Worm (Caenorhabditis elegans) whole organism, L3 larva: Measurements from ENCODE around the gene rha-1.
A peak's percentile ranks its signal among the peaks of the same experiment; 100 is the strongest.

Source experiments
- R02D3.7 ChIP-seq: fragments of 150-350 bp; optimal IDR thresholded peaks from 2 replicates; lab custom pipeline; 2014; ENCODE audit warnings: missing biosample characterization, missing genetic modification characterization
- ceh-16 ChIP-seq: sonication (generic microtip); optimal IDR thresholded peaks from 2 replicates; lab custom pipeline; 2017; ENCODE audit warnings: missing biosample characterization, missing genetic modification characterization
- ceh-28 ChIP-seq: fragments of 150-350 bp; optimal IDR thresholded peaks from 2 replicates; lab custom pipeline; 2014; ENCODE audit warnings: missing biosample characterization, missing genetic modification reagents, missing genetic modification characterization
- ceh-82 ChIP-seq: fragments of 150-350 bp; optimal IDR thresholded peaks from 2 replicates; lab custom pipeline; 2014; ENCODE audit warnings: missing biosample characterization, missing genetic modification characterization
- ceh-9 ChIP-seq: sonication (generic microtip); optimal IDR thresholded peaks from 2 replicates; lab custom pipeline; 2018; ENCODE audit warnings: missing biosample characterization, missing genetic modification characterization
- daf-12 ChIP-seq: fragments of 150-350 bp; optimal IDR thresholded peaks from 2 replicates; lab custom pipeline; 2014; ENCODE audit warnings: missing biosample characterization, missing genetic modification reagents, missing genetic modification characterization
- egl-27 ChIP-seq: sonication (generic microtip); optimal IDR thresholded peaks from 4 replicates; lab custom pipeline; 2017; ENCODE audit warnings: missing biosample characterization, missing genetic modification reagents, missing genetic modification characterization
- elt-1 ChIP-seq: fragments of 150-350 bp; optimal IDR thresholded peaks from 2 replicates; lab custom pipeline; 2014; ENCODE audit warnings: missing biosample characterization, missing genetic modification characterization
- elt-2 ChIP-seq: sonication (generic microtip); optimal IDR thresholded peaks from 2 replicates; lab custom pipeline; 2016; ENCODE audit warnings: missing genetic modification reagents, mild to moderate bottlenecking, missing genetic modification characterization, missing compliant biosample characterization
- elt-3 ChIP-seq, 3 experiments: fragments of 150-350 bp in 1 of 3; sonication (generic microtip) in 2 of 3; optimal IDR thresholded peaks; 2 replicates in 2 of 3; 4 replicates in 1 of 3; lab custom pipeline; 2014 to 2017; ENCODE audit warnings: missing biosample characterization in 3 of 3, missing genetic modification characterization in 3 of 3
- eor-1 ChIP-seq, 2 experiments: fragments of 150-350 bp; optimal IDR thresholded peaks; 2 replicates each; lab custom pipeline; 2014 to 2018; ENCODE audit warnings: missing biosample characterization in 2 of 2, missing genetic modification characterization in 2 of 2
- fkh-10 ChIP-seq: sonication (generic microtip); optimal IDR thresholded peaks from 2 replicates; lab custom pipeline; 2017; ENCODE audit warnings: missing biosample characterization, missing genetic modification reagents, missing genetic modification characterization
- fkh-2 ChIP-seq: fragments of 150-350 bp; optimal IDR thresholded peaks from 2 replicates; lab custom pipeline; 2014; ENCODE audit warnings: missing biosample characterization, missing genetic modification reagents, missing genetic modification characterization
- hmg-11 ChIP-seq: sonication (generic microtip); optimal IDR thresholded peaks from 2 replicates; lab custom pipeline; 2016; ENCODE audit warnings: missing genetic modification characterization, missing compliant biosample characterization
- jun-1 ChIP-seq: fragments of 150-350 bp; optimal IDR thresholded peaks from 2 replicates; lab custom pipeline; 2014; ENCODE audit warnings: missing biosample characterization, missing genetic modification reagents, missing genetic modification characterization
- lin-15B ChIP-seq: fragments of 150-350 bp; optimal IDR thresholded peaks from 2 replicates; lab custom pipeline; 2014; ENCODE audit warnings: missing biosample characterization, missing genetic modification characterization
- lin-39 ChIP-seq: fragments of 150-350 bp; optimal IDR thresholded peaks from 2 replicates; lab custom pipeline; 2018; ENCODE audit warnings: missing biosample characterization, missing genetic modification reagents, missing genetic modification characterization
- lsy-12 ChIP-seq: sonication (generic microtip); optimal IDR thresholded peaks from 2 replicates; lab custom pipeline; 2016; ENCODE audit warnings: mild to moderate bottlenecking, missing genetic modification characterization, missing compliant biosample characterization
- mml-1 ChIP-seq: fragments of 150-350 bp; sonication (generic microtip); optimal IDR thresholded peaks from 3 replicates; lab custom pipeline; 2014; ENCODE audit warnings: missing biosample characterization, missing genetic modification characterization
- nfya-1 ChIP-seq: sonication (generic microtip); optimal IDR thresholded peaks from 2 replicates; lab custom pipeline; 2017; ENCODE audit warnings: missing genetic modification characterization, mild to moderate bottlenecking, missing compliant biosample characterization, antibody characterized with exemption, moderate library complexity; ENCODE audit not compliant: insufficient read depth
- nhr-11 ChIP-seq: fragments of 150-350 bp; optimal IDR thresholded peaks from 2 replicates; lab custom pipeline; 2014; ENCODE audit warnings: missing biosample characterization, missing genetic modification characterization
- nhr-12 ChIP-seq: fragments of 150-350 bp; optimal IDR thresholded peaks from 2 replicates; lab custom pipeline; 2014; ENCODE audit warnings: missing biosample characterization, missing genetic modification characterization
- nhr-23 ChIP-seq: fragments of 150-350 bp; optimal IDR thresholded peaks from 2 replicates; lab custom pipeline; 2014; ENCODE audit warnings: missing biosample characterization, missing genetic modification reagents, missing genetic modification characterization
- nhr-237 ChIP-seq: fragments of 150-350 bp; optimal IDR thresholded peaks from 2 replicates; lab custom pipeline; 2014; ENCODE audit warnings: missing biosample characterization, missing genetic modification characterization
- nhr-25 ChIP-seq: sonication (generic microtip); optimal IDR thresholded peaks from 2 replicates; lab custom pipeline; 2017; ENCODE audit warnings: missing biosample characterization, missing genetic modification characterization
- nhr-28 ChIP-seq: fragments of 150-350 bp; optimal IDR thresholded peaks from 2 replicates; lab custom pipeline; 2014; ENCODE audit warnings: missing biosample characterization, missing genetic modification characterization
- nhr-43 ChIP-seq: sonication (generic microtip); optimal IDR thresholded peaks from 2 replicates; lab custom pipeline; 2016; ENCODE audit warnings: mild to moderate bottlenecking, missing genetic modification characterization, missing compliant biosample characterization; ENCODE audit not compliant: poor library complexity, severe bottlenecking
- nhr-67 ChIP-seq: fragments of 150-350 bp; optimal IDR thresholded peaks from 2 replicates; lab custom pipeline; 2014; ENCODE audit warnings: missing biosample characterization, missing genetic modification characterization
- nhr-77 ChIP-seq: fragments of 150-350 bp; optimal IDR thresholded peaks from 2 replicates; lab custom pipeline; 2014; ENCODE audit warnings: missing biosample characterization, missing genetic modification characterization
- pha-4 ChIP-seq: fragments of 150-350 bp; optimal IDR thresholded peaks from 2 replicates; lab custom pipeline; 2014; ENCODE audit warnings: missing biosample characterization, missing genetic modification reagents, missing genetic modification characterization
- pqm-1 ChIP-seq: fragments of 150-350 bp; optimal IDR thresholded peaks from 2 replicates; lab custom pipeline; 2017; ENCODE audit warnings: missing biosample characterization, missing genetic modification characterization, inconsistent platforms
- sea-2 ChIP-seq: fragments of 150-350 bp; sonication (generic microtip); optimal IDR thresholded peaks from 4 replicates; lab custom pipeline; 2014; ENCODE audit warnings: missing biosample characterization, missing genetic modification reagents, missing genetic modification characterization
- skn-1 ChIP-seq: fragments of 150-350 bp; optimal IDR thresholded peaks from 2 replicates; lab custom pipeline; 2014; ENCODE audit warnings: missing biosample characterization, missing genetic modification characterization
- unc-39 ChIP-seq: sonication (generic microtip); optimal IDR thresholded peaks from 4 replicates; lab custom pipeline; 2017; ENCODE audit warnings: missing biosample characterization, missing genetic modification characterization
- unc-62 ChIP-seq: fragments of 150-350 bp; sonication (generic microtip); optimal IDR thresholded peaks from 4 replicates; lab custom pipeline; 2014; ENCODE audit warnings: missing biosample characterization, missing genetic modification reagents, missing genetic modification characterization
- zag-1 ChIP-seq: fragments of 150-350 bp; optimal IDR thresholded peaks from 2 replicates; lab custom pipeline; 2014; ENCODE audit warnings: missing biosample characterization, missing genetic modification characterization
- ztf-11 ChIP-seq: fragments of 150-350 bp; optimal IDR thresholded peaks from 2 replicates; lab custom pipeline; 2014; ENCODE audit warnings: missing biosample characterization, missing genetic modification characterization

The rha-1 gene

DNA sequence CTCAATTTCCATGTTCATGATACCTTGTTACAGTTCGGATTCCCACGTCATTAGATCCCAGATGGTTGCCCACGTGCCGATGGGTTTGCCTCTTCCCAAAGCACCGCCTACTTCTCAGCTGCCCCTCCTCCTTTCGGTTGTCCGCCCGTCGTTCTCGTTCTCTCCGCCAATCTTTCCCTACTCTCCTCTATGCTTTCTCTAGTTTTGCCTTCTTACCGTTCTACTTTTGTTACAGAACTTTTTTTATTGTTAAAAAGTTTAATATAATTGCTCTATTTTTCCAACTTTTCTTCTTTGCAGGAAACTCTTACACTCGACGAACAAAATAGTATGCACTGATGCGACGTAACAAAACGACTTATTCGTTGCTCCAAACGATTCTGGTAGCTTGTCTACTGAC lies 13.1 kb upstream of the rha-1 start, which contains the start of gene lat-1:
Gene lat-1, plus strand, starts transcription at position 301 of the 400 bp plus-strand sequence.
- TF ChIP-seq mml-1 (no peak), sea-2 (GFP tag; lab: Kevin White, UChicago) (no peak), nhr-43 (tag; lab: Kevin White, UChicago) (no peak), nhr-28 (tag; lab: Kevin White, UChicago) (no peak), skn-1 (no peak), R02D3.7 (no peak), nhr-25 (tag; lab: Kevin White, UChicago) (no peak), ceh-16 (no peak), nhr-237 (no peak), daf-12 (tag; lab: Kevin White, UChicago) (no peak), ceh-28 (no peak), elt-3 (tag; optimal IDR thresholded peaks at IDR 0.05; lab: Kevin White, UChicago) (no peak), ztf-11 (tag; lab: Kevin White, UChicago) (no peak), lin-39 (no peak), nfya-1 (tag; lab: Kevin White, UChicago) (no peak)

ce11 chrII:8895895-8896294 lies 12.4 kb upstream of the rha-1 start:
- TF ChIP-seq R02D3.7 (no peak), pqm-1 (tag; lab: Kevin White, UChicago) (peak; percentile 24), elt-2 (peak; percentile 21)

DNA sequence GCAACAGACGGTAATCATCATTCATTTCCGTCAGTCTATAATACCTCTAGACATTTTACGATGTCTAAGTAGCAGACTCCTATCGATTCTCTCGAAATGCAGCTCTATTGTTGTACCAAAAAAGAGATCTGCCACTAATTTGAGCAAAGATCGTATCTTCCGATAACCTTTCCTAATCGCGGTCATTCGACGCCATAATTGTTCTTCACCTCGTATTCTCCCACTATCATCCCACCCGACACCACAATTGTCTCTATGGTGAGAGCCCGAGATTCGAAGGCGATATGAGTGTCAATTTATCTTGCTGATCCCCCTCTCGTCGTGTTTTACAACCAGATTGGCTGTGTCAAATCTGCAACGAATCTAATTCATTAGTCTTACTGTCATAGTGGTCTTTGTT lies 11.9 kb upstream of the rha-1 start:
- TF ChIP-seq pha-4 (no peak), nhr-12 (tag; lab: Kevin White, UChicago) (no peak), daf-12 (tag; lab: Kevin White, UChicago) (no peak), unc-39 (tag; lab: Kevin White, UChicago) (no peak), egl-27 (tag; lab: Kevin White, UChicago) (no peak), fkh-2 (tag; lab: Kevin White, UChicago) (no peak), fkh-10 (GFP tag; lab: Kevin White, UChicago) (no peak), skn-1 (no peak), pqm-1 (tag; lab: Kevin White, UChicago) (no peak), nhr-77 (no peak), nhr-67 (tag; lab: Kevin White, UChicago) (no peak), ceh-82 (no peak)

ce11 chrII:8891606-8892005 lies 8.1 kb upstream of the rha-1 start:
- TF ChIP-seq nhr-12 (tag; lab: Kevin White, UChicago) (no peak), nhr-77 (no peak), elt-2 (peak; percentile 4), pha-4 (peak; percentile 25), nfya-1 (tag; lab: Kevin White, UChicago) (peak; percentile 3), nhr-23 (no peak), nhr-28 (tag; lab: Kevin White, UChicago) (no peak), nhr-67 (tag; lab: Kevin White, UChicago) (no peak), nhr-11 (tag; lab: Kevin White, UChicago) (no peak)

DNA sequence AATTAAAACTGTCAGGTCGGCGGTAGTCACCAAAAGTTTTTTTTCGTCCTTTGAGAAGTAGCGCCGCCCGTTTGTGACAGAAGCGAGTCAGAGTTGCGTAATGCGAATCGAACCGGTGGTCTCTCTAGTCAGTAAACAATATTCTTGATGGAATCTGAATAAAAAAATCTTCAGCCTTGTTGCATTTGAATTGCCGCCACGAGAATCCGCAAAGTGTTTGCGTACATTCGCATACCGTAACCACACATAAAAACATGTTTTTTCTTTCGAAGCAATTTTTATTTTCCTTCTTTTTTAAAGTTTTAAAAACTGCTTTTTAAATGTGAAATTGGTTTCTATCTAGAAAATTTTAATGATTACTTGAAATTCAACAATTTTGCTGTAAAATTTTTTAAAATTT lies 7.6 kb upstream of the rha-1 start:
- TF ChIP-seq ztf-11 (tag; lab: Kevin White, UChicago), result no peak

DNA sequence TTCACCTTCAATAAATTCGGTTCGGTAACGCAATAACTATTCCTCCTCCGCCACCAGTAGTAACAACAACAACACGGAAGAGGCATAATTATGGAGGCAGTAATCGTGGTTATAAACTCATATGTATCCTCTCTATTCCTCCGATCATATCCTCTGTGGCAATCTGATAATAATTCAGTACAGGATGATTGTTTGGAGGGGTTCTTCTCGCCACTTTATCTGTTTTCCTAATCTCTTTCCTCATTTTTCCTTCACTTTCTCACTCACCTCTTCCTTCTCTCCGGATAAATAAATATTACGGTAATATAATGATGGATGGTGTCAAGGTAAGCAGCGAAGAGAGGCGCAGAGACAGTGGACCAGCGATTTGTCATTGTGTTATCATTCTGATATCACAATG lies 7.1 kb upstream of the rha-1 start:
- no peak for TF ChIP-seq elt-1 (tag; lab: Kevin White, UChicago)
- TF ChIP-seq unc-39 (tag; lab: Kevin White, UChicago), result no peak

- TF ChIP-seq lin-39 (no peak), elt-1 (tag; lab: Kevin White, UChicago) (no peak), lin-15B (tag; lab: Kevin White, UChicago) (no peak), skn-1 (no peak), nhr-23 (no peak), mml-1 (no peak), eor-1 (tag; optimal IDR thresholded peaks at IDR 0.05; lab: Kevin White, UChicago) (no peak), zag-1 (tag; lab: Kevin White, UChicago) (no peak), pqm-1 (tag; lab: Kevin White, UChicago) (no peak), jun-1 (no peak), ceh-9 (no peak), unc-62 (GFP tag; lab: Kevin White, UChicago) (no peak), nhr-28 (tag; lab: Kevin White, UChicago) (no peak), fkh-2 (tag; lab: Kevin White, UChicago) (no peak), lsy-12 (tag; lab: Kevin White, UChicago) (no peak), fkh-10 (GFP tag; lab: Kevin White, UChicago) (no peak), ceh-16 (no peak), ceh-28 (no peak), hmg-11 (no peak), nhr-77 (no peak)
Observed at ce11 chrII:8890017-8890416, 6.6 kb upstream of the rha-1 start.
